Fruit fly (Drosophila melanogaster) whole organism, wandering third instar larva: Measurements from ENCODE around the gene Arl6IP1.

ENCODE experiments used
- CG32264 ChIP-seq: fragments of 200-800 bp; sonication (Bioruptor generic); optimal IDR thresholded peaks from 2 replicates; lab custom pipeline; 2016; ENCODE audit warnings: missing biosample characterization, missing genetic modification characterization
- CG9705 ChIP-seq: fragments of 200-800 bp; sonication (Bioruptor generic); optimal IDR thresholded peaks from 2 replicates; lab custom pipeline; 2018; ENCODE audit warnings: missing biosample characterization, mild to moderate bottlenecking, missing genetic modification characterization
- CrebA ChIP-seq: fragments of 200-800 bp; sonication (Bioruptor generic); optimal IDR thresholded peaks from 2 replicates; lab custom pipeline; 2016; ENCODE audit warnings: missing biosample characterization, mild to moderate bottlenecking, missing genetic modification characterization, borderline replicate concordance
- Dfd ChIP-seq: fragments of >200 bp; optimal IDR thresholded peaks from 2 replicates; lab custom pipeline; 2017; ENCODE audit warnings: missing biosample characterization, missing genetic modification characterization
- HLH106 ChIP-seq: fragments of 200-800 bp; optimal IDR thresholded peaks from 3 replicates; lab custom pipeline; 2019; ENCODE audit warnings: missing biosample characterization, mild to moderate bottlenecking, missing genetic modification characterization, moderate library complexity
- Hnf4 ChIP-seq: fragments of 200-800 bp; sonication (Bioruptor generic); optimal IDR thresholded peaks from 2 replicates; lab custom pipeline; 2016; ENCODE audit warnings: missing biosample characterization, mild to moderate bottlenecking, missing genetic modification characterization
- Hr78 ChIP-seq: fragments of >200 bp; optimal IDR thresholded peaks from 2 replicates; lab custom pipeline; 2017; ENCODE audit warnings: missing biosample characterization, missing genetic modification characterization
- Hr83 ChIP-seq: fragments of 200-300 bp; sonication (Bioruptor generic); optimal IDR thresholded peaks from 2 replicates; lab custom pipeline; 2016; ENCODE audit warnings: missing biosample characterization, mild to moderate bottlenecking, missing genetic modification characterization, moderate library complexity; ENCODE audit not compliant: poor library complexity, severe bottlenecking
- Jra ChIP-seq: sonication (Bioruptor generic); optimal IDR thresholded peaks from 2 replicates; lab custom pipeline; 2016; ENCODE audit warnings: missing biosample characterization, missing genetic modification characterization
- Mio ChIP-seq: sonication (Bioruptor generic); optimal IDR thresholded peaks from 2 replicates; lab custom pipeline; 2016; ENCODE audit warnings: missing biosample characterization, missing genetic modification characterization
- Myc ChIP-seq: fragments of >200 bp; optimal IDR thresholded peaks from 2 replicates; lab custom pipeline; 2017
- N ChIP-seq: fragments of >200 bp; optimal IDR thresholded peaks from 2 replicates; lab custom pipeline; 2018; ENCODE audit warnings: missing biosample characterization, missing external identifiers, missing genetic modification characterization
- OdsH ChIP-seq: fragments of 200-800 bp; sonication (Bioruptor generic); optimal IDR thresholded peaks from 2 replicates; lab custom pipeline; 2016; ENCODE audit warnings: missing biosample characterization, mild to moderate bottlenecking, missing genetic modification characterization
- Rel ChIP-seq, 2 experiments: fragments of 200-800 bp; sonication (Bioruptor generic) in 1 of 2; optimal IDR thresholded peaks; 2 replicates in 1 of 2; 3 replicates in 1 of 2; lab custom pipeline; 2016 to 2019; ENCODE audit warnings: mild to moderate bottlenecking in 2 of 2, missing biosample characterization in 2 of 2, missing genetic modification characterization in 2 of 2, moderate library complexity in 1 of 2
- Sp1 ChIP-seq: fragments of 200-800 bp; sonication (Bioruptor generic); optimal IDR thresholded peaks from 3 replicates; lab custom pipeline; 2019; ENCODE audit warnings: missing biosample characterization, mild to moderate bottlenecking, missing genetic modification characterization, moderate library complexity
- Vsx2 ChIP-seq: fragments of 200-300, 225-300 bp; sonication (Bioruptor generic); optimal IDR thresholded peaks from 2 replicates; lab custom pipeline; 2018; ENCODE audit warnings: missing biosample characterization, missing genetic modification characterization; ENCODE audit not compliant: partially characterized antibody
- br ChIP-seq: fragments of 200-800 bp; sonication (Bioruptor generic); optimal IDR thresholded peaks from 2 replicates; lab custom pipeline; 2016; ENCODE audit warnings: missing biosample characterization, missing genetic modification characterization
- brk ChIP-seq: fragments of 200-800 bp; sonication (Bioruptor generic); optimal IDR thresholded peaks from 2 replicates; lab custom pipeline; 2016; ENCODE audit warnings: missing biosample characterization, mild to moderate bottlenecking, missing genetic modification characterization
- dl ChIP-seq, 2 experiments: fragments of 175-275, 200-275 bp in 1 of 2; fragments of 200-275 bp in 1 of 2; sonication (Bioruptor generic); optimal IDR thresholded peaks; lab custom pipeline; 2018; ENCODE audit warnings: mild to moderate bottlenecking in 2 of 2, missing biosample characterization in 2 of 2, missing genetic modification characterization in 2 of 2, moderate library complexity in 2 of 2; ENCODE audit not compliant: partially characterized antibody in 2 of 2, insufficient read depth in 1 of 2
- dmrt93B ChIP-seq: fragments of 200-800 bp; sonication (Bioruptor generic); optimal IDR thresholded peaks from 2 replicates; lab custom pipeline; 2018; ENCODE audit warnings: missing biosample characterization, mild to moderate bottlenecking, missing genetic modification characterization
- dsf ChIP-seq: sonication (Bioruptor generic); optimal IDR thresholded peaks from 2 replicates; lab custom pipeline; 2016; ENCODE audit warnings: missing biosample characterization, missing genetic modification characterization, borderline replicate concordance
- foxo ChIP-seq, 2 experiments: fragments of 200-800 bp; sonication (Bioruptor generic); optimal IDR thresholded peaks; 2 replicates in 1 of 2; 3 replicates in 1 of 2; lab custom pipeline; 2016 to 2017; ENCODE audit warnings: missing biosample characterization in 2 of 2, missing genetic modification characterization in 2 of 2
- fru ChIP-seq: fragments of 200-800 bp; sonication (Bioruptor generic); optimal IDR thresholded peaks from 3 replicates; lab custom pipeline; 2016; ENCODE audit warnings: missing biosample characterization, mild to moderate bottlenecking, missing genetic modification characterization
- h ChIP-seq: fragments of 200-800 bp; sonication (Bioruptor generic); optimal IDR thresholded peaks from 3 replicates; lab custom pipeline; 2016; ENCODE audit warnings: missing biosample characterization, mild to moderate bottlenecking, missing genetic modification characterization
- jim ChIP-seq: fragments of 175-275, 200-325 bp; sonication (Bioruptor generic); optimal IDR thresholded peaks from 2 replicates; lab custom pipeline; 2016; ENCODE audit warnings: missing biosample characterization, mild to moderate bottlenecking, missing genetic modification characterization
- lola ChIP-seq: fragments of >200 bp; optimal IDR thresholded peaks from 2 replicates; lab custom pipeline; 2017; ENCODE audit warnings: missing biosample characterization, missing genetic modification characterization
- pan ChIP-seq: fragments of >200 bp; optimal IDR thresholded peaks from 2 replicates; lab custom pipeline; 2017
- sage ChIP-seq: fragments of 200-800 bp; sonication (Bioruptor generic); optimal IDR thresholded peaks from 2 replicates; lab custom pipeline; 2016; ENCODE audit warnings: missing biosample characterization, mild to moderate bottlenecking, missing genetic modification characterization
- sv ChIP-seq: fragments of 200-800 bp; sonication (Bioruptor generic); optimal IDR thresholded peaks from 3 replicates; lab custom pipeline; 2016; ENCODE audit warnings: missing biosample characterization, missing genetic modification characterization
- tai ChIP-seq: sonication (Bioruptor generic); optimal IDR thresholded peaks from 2 replicates; lab custom pipeline; 2016; ENCODE audit warnings: missing biosample characterization, missing genetic modification characterization
- usp ChIP-seq: fragments of >200 bp; optimal IDR thresholded peaks from 2 replicates; lab custom pipeline; 2017; ENCODE audit warnings: missing biosample characterization, missing genetic modification characterization

Arl6IP1 gene

dm6 chr3R:16608920-16609319 lies 34.5 kb upstream of the Arl6IP1 start, which contains the start of gene NPF:
TSS of gene NPF (plus strand) at chr3R:16609220.
- no peak for TF ChIP-seq dsf (GFP tag; lab: Kevin White, UChicago)
- no peak for TF ChIP-seq brk (GFP tag; lab: Kevin White, UChicago)
- no peak for TF ChIP-seq HLH106
- no peak for TF ChIP-seq Dfd (GFP tag; lab: Kevin White, UChicago)
- TF ChIP-seq dl (GFP tag; optimal IDR thresholded peaks at IDR 0.05; lab: Kevin White, UChicago; ENCODE audit: insufficient read depth in 1 of 2, partially characterized antibody in 2 of 2) = no peak

dm6 chr3R:16611240-16611639 lies 32.2 kb upstream of the Arl6IP1 start:
- TF ChIP-seq Vsx2 (no peak), sv (no peak), CG32264 (GFP tag; lab: Kevin White, UChicago) (no peak), usp (GFP tag; lab: Kevin White, UChicago) (no peak), Hnf4 (GFP tag; lab: Kevin White, UChicago) (no peak), Jra (GFP tag; lab: Kevin White, UChicago) (no peak), h (no peak), jim (GFP tag; lab: Kevin White, UChicago) (no peak), CrebA (GFP tag; lab: Kevin White, UChicago) (no peak), N (GFP tag; lab: Kevin White, UChicago) (peak; percentile 59), Hr83 (GFP tag; lab: Kevin White, UChicago) (no peak), lola (no peak), fru (GFP tag; lab: Kevin White, UChicago) (peak; percentile 49), Sp1 (GFP tag; lab: Kevin White, UChicago) (no peak), Myc (lab: Kevin White, UChicago) (peak; percentile 42), pan (no peak), Mio (GFP tag; lab: Kevin White, UChicago) (no peak), dmrt93B (GFP tag; lab: Kevin White, UChicago) (no peak), tai (GFP tag; lab: Kevin White, UChicago) (no peak), Rel (GFP tag; optimal IDR thresholded peaks at IDR 0.05; lab: Kevin White, UChicago) (no peak), Rel (tag; optimal IDR thresholded peaks at IDR 0.05; lab: Kevin White, UChicago) (no peak), foxo (GFP tag; optimal IDR thresholded peaks at IDR 0.05; lab: Kevin White, UChicago) (no peak), OdsH (no peak), sage (no peak), Hr78 (GFP tag; lab: Kevin White, UChicago) (no peak), brk (GFP tag; lab: Kevin White, UChicago) (no peak)

dm6 chr3R:16613300-16613699 lies 30.1 kb upstream of the Arl6IP1 start, which contains the start of gene CG12783:
TSS of gene CG12783 (minus strand) at chr3R:16613400.
- TF ChIP-seq jim (GFP tag; lab: Kevin White, UChicago) (no peak), N (GFP tag; lab: Kevin White, UChicago) (no peak), brk (GFP tag; lab: Kevin White, UChicago) (no peak), Hr78 (GFP tag; lab: Kevin White, UChicago) (no peak), CG32264 (GFP tag; lab: Kevin White, UChicago) (no peak), tai (GFP tag; lab: Kevin White, UChicago) (no peak), sv (no peak)

- TF ChIP-seq CG9705 = no peak
- TF ChIP-seq Hr83 (GFP tag; lab: Kevin White, UChicago) = peak; percentile 34
- TF ChIP-seq foxo (GFP tag; optimal IDR thresholded peaks at IDR 0.05; lab: Kevin White, UChicago) = no peak
- no peak for TF ChIP-seq tai (GFP tag; lab: Kevin White, UChicago)
- no peak for TF ChIP-seq fru (GFP tag; lab: Kevin White, UChicago)
- TF ChIP-seq br = no peak
These were observed 29.2 kb upstream of the Arl6IP1 start, which contains the start of gene CG10340 for dm6 chr3R:16614241-16614640. TSS of gene CG10340 (minus strand) at chr3R:16614391.

- TF ChIP-seq lola (no peak), Dfd (GFP tag; lab: Kevin White, UChicago) (no peak), fru (GFP tag; lab: Kevin White, UChicago) (no peak), N (GFP tag; lab: Kevin White, UChicago) (no peak), foxo (GFP tag; optimal IDR thresholded peaks at IDR 0.05; lab: Kevin White, UChicago) (no peak)
These were observed 28.4 kb upstream of the Arl6IP1 start, which contains the start of gene CG17562 for dm6 chr3R:16615009-16615408. TSS of gene CG17562 (plus strand) at chr3R:16615309.
